Fruit fly (Drosophila melanogaster): ENCODE data around the gene TMEM216.

- TF ChIP-seq Hr96 (GFP tag; optimal IDR thresholded peaks at IDR 0.05) (no peak), kay (GFP tag; ENCODE audit: borderline replicate concordance) (no peak), ovo (GFP tag; optimal IDR thresholded peaks at IDR 0.05) (no peak), Mnt (GFP tag; optimal IDR thresholded peaks at IDR 0.05) (no peak), CG11617 (GFP tag; optimal IDR thresholded peaks at IDR 0.05) (no peak), CG1620 (GFP tag; optimal IDR thresholded peaks at IDR 0.05) (no peak), CG33017 (tag; optimal IDR thresholded peaks at IDR 0.05) (no peak), tj (GFP tag; optimal IDR thresholded peaks at IDR 0.05) (peak; percentile 58), CG7101 (tag; optimal IDR thresholded peaks at IDR 0.05) (no peak), Clk (GFP tag; optimal IDR thresholded peaks at IDR 0.05) (no peak)
Observed at dm6 chr3R:8722962-8723548, 7.0 kb downstream of the TMEM216 start, which contains the start of gene nom.

Data from whole organism, adult.